Fruit fly (Drosophila melanogaster) whole organism: ENCODE data around the gene SNRPG.

Experiments
- CG8478 ChIP-seq: fragments of >200 bp; optimal IDR thresholded peaks from 2 replicates; lab custom pipeline; 2018; ENCODE audit warnings: inconsistent platforms
- Dll ChIP-seq: fragments of >200 bp; optimal IDR thresholded peaks from 2 replicates; lab custom pipeline; 2017
- EcR ChIP-seq, 2 experiments: fragments of >200 bp; optimal IDR thresholded peaks; 2 replicates each; lab custom pipeline; 2017; ENCODE audit warnings: missing biosample characterization in 2 of 2, missing genetic modification characterization in 2 of 2, missing genetic modification reagents in 2 of 2
- pan ChIP-seq: fragments of >200 bp; optimal IDR thresholded peaks from 2 replicates; lab custom pipeline; 2017
- psq ChIP-seq: fragments of >200 bp; optimal IDR thresholded peaks from 2 replicates; lab custom pipeline; 2017
- usp ChIP-seq: fragments of >200 bp; optimal IDR thresholded peaks from 2 replicates; lab custom pipeline; 2017; ENCODE audit warnings: missing biosample characterization, missing genetic modification characterization, mixed read lengths

- TF ChIP-seq psq (lab: Kevin White, UChicago): no peak
- no peak for TF ChIP-seq Dll (lab: Kevin White, UChicago)
- TF ChIP-seq usp (GFP tag; lab: Kevin White, UChicago): no peak
- no peak for TF ChIP-seq CG8478 (lab: Kevin White, UChicago)
- no peak for TF ChIP-seq pan
- TF ChIP-seq EcR (GFP tag; optimal IDR thresholded peaks at IDR 0.05; lab: Kevin White, UChicago): no peak
These were observed 36.4 kb upstream of the SNRPG start, which contains the start of gene CG13012 for dm6 chrX:16676653-16677052.
